Fruit fly (Drosophila melanogaster) whole organism, embryonic: ENCODE results near the gene CG11068.

Experiments
- Ada2b ChIP-seq: fragments of 200-800 bp; sonication (Bioruptor generic); IDR thresholded peaks from 2 replicates; pipeline ENCODE4 v1.3.6; 2022; ENCODE audit warnings: missing biosample characterization, missing genetic modification characterization
- B-H2 ChIP-seq: fragments of 200-800 bp; sonication (Bioruptor generic); optimal IDR thresholded peaks from 2 replicates; lab custom pipeline; 2018; ENCODE audit warnings: missing biosample characterization, mild to moderate bottlenecking, missing genetic modification characterization
- CG10267 ChIP-seq: fragments of 200-800 bp; sonication (Bioruptor generic); optimal IDR thresholded peaks from 2 replicates; lab custom pipeline; 2018; ENCODE audit warnings: missing biosample characterization, mild to moderate bottlenecking, missing genetic modification characterization, moderate library complexity
- CG10959 ChIP-seq: fragments of 200-800 bp; sonication (Bioruptor generic); IDR thresholded peaks from 2 replicates; pipeline ENCODE4 v1.3.6; 2022; ENCODE audit warnings: missing biosample characterization, missing genetic modification characterization
- CG12071 ChIP-seq: fragments of 200-800 bp; sonication (Bioruptor generic); optimal IDR thresholded peaks from 3 replicates; lab custom pipeline; 2018; ENCODE audit warnings: missing biosample characterization, mild to moderate bottlenecking, missing genetic modification characterization
- CG13287 ChIP-seq: fragments of 200-800 bp; sonication (Bioruptor generic); IDR thresholded peaks from 2 replicates; pipeline ENCODE4 v1.3.6; 2022; ENCODE audit warnings: missing biosample characterization, missing genetic modification characterization; ENCODE audit not compliant: partially characterized antibody
- CG13775 ChIP-seq: fragments of 200-800 bp; sonication (Bioruptor generic); optimal IDR thresholded peaks from 3 replicates; lab custom pipeline; 2017; ENCODE audit warnings: missing biosample characterization, mild to moderate bottlenecking, missing genetic modification characterization
- CG15073 ChIP-seq: fragments of 200-800 bp; sonication (Bioruptor generic); optimal IDR thresholded peaks from 2 replicates; lab custom pipeline; 2016; ENCODE audit warnings: missing biosample characterization, missing genetic modification characterization
- CG1602 ChIP-seq: fragments of 200-800 bp; sonication (Bioruptor generic); optimal IDR thresholded peaks from 3 replicates; lab custom pipeline; 2016; ENCODE audit warnings: missing biosample characterization, missing genetic modification characterization
- CG1603 ChIP-seq: fragments of 200-800 bp; sonication (Bioruptor generic); optimal IDR thresholded peaks from 2 replicates; lab custom pipeline; 2019; ENCODE audit warnings: missing biosample characterization, mild to moderate bottlenecking, missing genetic modification characterization, moderate library complexity
- CG18011 ChIP-seq: fragments of 200-800 bp; sonication (Bioruptor generic); optimal IDR thresholded peaks from 2 replicates; lab custom pipeline; 2017; ENCODE audit warnings: missing biosample characterization, missing genetic modification characterization, mild to moderate bottlenecking, moderate library complexity, missing genotype
- CG18476 ChIP-seq: fragments of 200-800 bp; sonication (Bioruptor generic); optimal IDR thresholded peaks from 2 replicates; lab custom pipeline; 2016; ENCODE audit warnings: missing biosample characterization, mild to moderate bottlenecking, missing genetic modification characterization
- CG18599 ChIP-seq: fragments of 200-800 bp; sonication (Bioruptor generic); optimal IDR thresholded peaks from 3 replicates; lab custom pipeline; 2017; ENCODE audit warnings: missing biosample characterization, missing genetic modification characterization, mild to moderate bottlenecking, moderate library complexity, missing genetic modification reagents
- CG30020 ChIP-seq: fragments of 200-800 bp; optimal IDR thresholded peaks from 2 replicates; lab custom pipeline; 2019; ENCODE audit warnings: missing biosample characterization, mild to moderate bottlenecking, missing genetic modification characterization, moderate library complexity
- CG3995 ChIP-seq: fragments of 200-800 bp; sonication (Bioruptor generic); optimal IDR thresholded peaks from 3 replicates; lab custom pipeline; 2016; ENCODE audit warnings: missing biosample characterization, missing genetic modification characterization
- CG4707 ChIP-seq: fragments of 200-800 bp; sonication (Bioruptor generic); optimal IDR thresholded peaks from 2 replicates; lab custom pipeline; 2018; ENCODE audit warnings: missing biosample characterization, mild to moderate bottlenecking, missing genetic modification characterization, moderate library complexity
- CG4730 ChIP-seq: fragments of 200-800 bp; sonication (Bioruptor generic); IDR thresholded peaks from 2 replicates; pipeline ENCODE4 v1.3.6; 2022; ENCODE audit warnings: missing biosample characterization, missing genetic modification characterization
- CG4820 ChIP-seq: fragments of 200-800 bp; sonication (Bioruptor generic); optimal IDR thresholded peaks from 3 replicates; lab custom pipeline; 2016; ENCODE audit warnings: missing biosample characterization, missing genetic modification characterization
- CG4854 ChIP-seq: fragments of 200-800 bp; sonication (Bioruptor generic); optimal IDR thresholded peaks from 2 replicates; lab custom pipeline; 2016; ENCODE audit warnings: missing biosample characterization, missing genetic modification characterization, inconsistent platforms
- CG6765 ChIP-seq: fragments of 200-800 bp; sonication (Bioruptor generic); optimal IDR thresholded peaks from 3 replicates; lab custom pipeline; 2017; ENCODE audit warnings: missing biosample characterization, mild to moderate bottlenecking, missing genetic modification characterization
- CG7963 ChIP-seq: fragments of 200-800 bp; sonication (Bioruptor generic); IDR thresholded peaks from 3 replicates; pipeline ENCODE4 v1.3.6; 2022; ENCODE audit warnings: missing biosample characterization, missing genetic modification characterization; ENCODE audit not compliant: partially characterized antibody
- CG8765 ChIP-seq: fragments of 200-800 bp; sonication (Bioruptor generic); IDR thresholded peaks from 2 replicates; pipeline ENCODE4 v1.3.6; 2022; ENCODE audit warnings: missing biosample characterization, missing genetic modification characterization
- CG8944 ChIP-seq: fragments of 200-800 bp; sonication (Bioruptor generic); optimal IDR thresholded peaks from 3 replicates; lab custom pipeline; 2016; ENCODE audit warnings: missing biosample characterization, missing genetic modification characterization
- Camta ChIP-seq: fragments of 200-800 bp; sonication (Bioruptor generic); optimal IDR thresholded peaks from 2 replicates; lab custom pipeline; 2016; ENCODE audit warnings: missing biosample characterization, missing genetic modification characterization
- D19B ChIP-seq: fragments of 200-800 bp; sonication (Bioruptor generic); optimal IDR thresholded peaks from 2 replicates; lab custom pipeline; 2017; ENCODE audit warnings: missing biosample characterization, mild to moderate bottlenecking, missing genetic modification characterization
- ERR ChIP-seq: fragments of 200-800 bp; sonication (Bioruptor generic); optimal IDR thresholded peaks from 2 replicates; lab custom pipeline; 2016; ENCODE audit warnings: missing biosample characterization, missing genetic modification characterization
- Eip74EF ChIP-seq, 2 experiments: fragments of 200-800 bp in 1 of 2; fragments of >200 bp in 1 of 2; sonication (Bioruptor generic) in 1 of 2; optimal IDR thresholded peaks; 2 replicates each; lab custom pipeline; 2017 to 2019; ENCODE audit warnings: missing biosample characterization in 2 of 2, missing genetic modification characterization in 2 of 2, mild to moderate bottlenecking in 1 of 2, moderate library complexity in 1 of 2
- Med ChIP-seq: fragments of 200-800 bp; sonication (Bioruptor generic); peaks from one replicate; lab custom pipeline; 2016; ENCODE audit warnings: missing biosample characterization, missing genetic modification characterization, mild to moderate bottlenecking, inconsistent platforms, moderate library complexity
- Vsx1 ChIP-seq: fragments of 200-800 bp; sonication (Bioruptor generic); optimal IDR thresholded peaks from 2 replicates; lab custom pipeline; 2017; ENCODE audit warnings: missing biosample characterization, mild to moderate bottlenecking, missing genetic modification characterization, missing genetic modification reagents
- ase ChIP-seq: fragments of 200-800 bp; sonication (Bioruptor generic); IDR thresholded peaks from 3 replicates; pipeline ENCODE4 v1.3.6; 2022; ENCODE audit warnings: missing biosample characterization, missing genetic modification characterization
- bowl ChIP-seq: fragments of 200-800 bp; sonication (Bioruptor generic); IDR thresholded peaks from 2 replicates; pipeline ENCODE4 v1.3.6; 2022; ENCODE audit warnings: missing biosample characterization, missing genetic modification characterization
- cwo ChIP-seq: fragments of 200-800 bp; sonication (Bioruptor generic); optimal IDR thresholded peaks from 3 replicates; lab custom pipeline; 2017; ENCODE audit warnings: missing biosample characterization, missing genetic modification characterization, mild to moderate bottlenecking, moderate library complexity, missing genetic modification reagents
- en ChIP-seq: fragments of 200-800 bp; sonication (Bioruptor generic); optimal IDR thresholded peaks from 2 replicates; lab custom pipeline; 2016; ENCODE audit warnings: missing biosample characterization, missing genetic modification characterization
- eve ChIP-seq, 2 experiments: fragments of >200 bp; optimal IDR thresholded peaks; 2 replicates each; lab custom pipeline; 2017; ENCODE audit warnings: missing biosample characterization in 2 of 2, missing genetic modification characterization in 2 of 2
- ewg ChIP-seq: fragments of 200-800 bp; sonication (Bioruptor generic); optimal IDR thresholded peaks from 3 replicates; lab custom pipeline; 2017; ENCODE audit warnings: mild to moderate bottlenecking, missing biosample characterization, missing genetic modification reagents, missing genetic modification characterization
- exex ChIP-seq: fragments of 200-800 bp; sonication (Bioruptor generic); optimal IDR thresholded peaks from 4 replicates; lab custom pipeline; 2018; ENCODE audit warnings: missing biosample characterization, mild to moderate bottlenecking, missing genetic modification characterization, moderate library complexity
- h ChIP-seq: fragments of >200 bp; optimal IDR thresholded peaks from 2 replicates; lab custom pipeline; 2017
- kah ChIP-seq: fragments of 200-800 bp; sonication (Bioruptor generic); optimal IDR thresholded peaks from 2 replicates; lab custom pipeline; 2018; ENCODE audit warnings: missing biosample characterization, mild to moderate bottlenecking, missing genetic modification characterization
- kni ChIP-seq: fragments of 200-800 bp; sonication (Bioruptor generic); optimal IDR thresholded peaks from 3 replicates; lab custom pipeline; 2017; ENCODE audit warnings: mild to moderate bottlenecking, missing biosample characterization, missing genetic modification reagents, missing genetic modification characterization
- knrl ChIP-seq: fragments of 200-800 bp; sonication (Bioruptor generic); IDR thresholded peaks from 3 replicates; pipeline ENCODE4 v1.3.6; 2022; ENCODE audit warnings: missing biosample characterization, missing genetic modification characterization; ENCODE audit not compliant: partially characterized antibody
- mld ChIP-seq: fragments of 200-800 bp; sonication (Bioruptor generic); IDR thresholded peaks from 3 replicates; pipeline ENCODE4 v1.3.6; 2022; ENCODE audit warnings: missing biosample characterization, missing genetic modification characterization; ENCODE audit not compliant: partially characterized antibody
- nmo ChIP-seq: fragments of 200-800 bp; sonication (Bioruptor generic); optimal IDR thresholded peaks from 2 replicates; lab custom pipeline; 2018; ENCODE audit warnings: missing biosample characterization, mild to moderate bottlenecking, missing genetic modification characterization, moderate library complexity
- pita ChIP-seq: fragments of 200-800 bp; sonication (Bioruptor generic); optimal IDR thresholded peaks from 2 replicates; lab custom pipeline; 2017; ENCODE audit warnings: missing biosample characterization, mild to moderate bottlenecking, missing genetic modification characterization
- ranshi ChIP-seq: fragments of 200-800 bp; sonication (Bioruptor generic); IDR thresholded peaks from 2 replicates; pipeline ENCODE4 v1.3.6; 2022; ENCODE audit warnings: missing biosample characterization, missing genetic modification characterization
- run ChIP-seq: fragments of 200-800 bp; sonication (Bioruptor generic); optimal IDR thresholded peaks from 3 replicates; lab custom pipeline; 2018; ENCODE audit warnings: missing biosample characterization, mild to moderate bottlenecking, missing genetic modification characterization
- trh ChIP-seq: fragments of 200-800 bp; sonication (Bioruptor generic); optimal IDR thresholded peaks from 2 replicates; lab custom pipeline; 2016; ENCODE audit warnings: missing biosample characterization, missing genetic modification characterization
- twi ChIP-seq: fragments of 200-800 bp; optimal IDR thresholded peaks from 2 replicates; lab custom pipeline; 2019; ENCODE audit warnings: missing biosample characterization, mild to moderate bottlenecking, missing genetic modification characterization, moderate library complexity
- wek ChIP-seq: fragments of 200-800 bp; sonication (Bioruptor generic); optimal IDR thresholded peaks from 3 replicates; lab custom pipeline; 2018; ENCODE audit warnings: missing biosample characterization, mild to moderate bottlenecking, missing genetic modification characterization, moderate library complexity

Gene CG11068

DNA sequence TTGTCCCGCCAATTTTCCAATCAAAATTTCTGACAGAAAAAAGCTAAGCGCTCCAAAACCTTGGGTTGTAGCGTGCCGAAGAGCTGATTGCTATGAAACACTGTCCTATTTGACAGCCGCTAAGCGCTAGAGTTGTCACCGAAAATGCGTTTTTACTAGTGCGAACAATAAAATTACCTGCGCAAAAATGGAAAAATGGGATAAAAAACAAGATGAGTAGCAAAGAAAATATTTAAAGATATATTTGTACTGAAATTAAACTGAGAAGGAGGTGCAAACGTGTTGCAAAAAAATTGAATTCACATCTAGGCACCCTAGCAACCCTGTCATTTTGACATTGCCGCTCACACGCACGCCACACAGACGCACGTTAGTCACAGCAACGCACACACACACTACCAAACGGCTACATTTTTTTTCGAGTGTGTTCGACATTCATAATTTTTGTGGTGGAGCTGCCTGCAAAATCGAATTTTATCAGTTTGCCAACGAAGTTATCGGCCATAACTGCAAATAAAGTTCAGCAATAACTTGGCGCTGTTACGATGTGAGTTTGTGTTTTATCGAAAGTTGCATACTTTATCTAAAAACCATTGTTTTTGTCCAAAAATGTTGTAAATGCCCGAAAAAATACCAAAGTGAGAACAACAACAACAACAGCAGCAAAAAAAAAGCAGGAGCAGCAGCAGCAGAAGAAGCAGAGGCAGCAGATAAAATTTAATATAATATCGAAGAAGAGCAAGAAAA lies 41.1 kb downstream of the CG11068 start, which contains the start of gene ben (continued):
- TF ChIP-seq ranshi (GFP tag; lab: Robert Waterston, UW) (no peak; the same call in 1 of the 2 replicates), en (GFP tag; lab: Kevin White, UChicago) (no peak), twi (tag; lab: Kevin White, UChicago) (peak; percentile 78), eve (GFP tag; optimal IDR thresholded peaks at IDR 0.05; lab: Kevin White, UChicago) (peak; percentile 56 to 74), Vsx1 (GFP tag; lab: Kevin White, UChicago) (peak; percentile 51), CG4820 (GFP tag; lab: Kevin White, UChicago) (peak; percentile 78), CG8765 (GFP tag; lab: Robert Waterston, UW) (peak; percentile 67), exex (peak; percentile 10), kah (GFP tag; lab: Kevin White, UChicago) (no peak), CG18599 (peak; percentile 82), ERR (GFP tag; lab: Kevin White, UChicago) (peak; percentile 67), CG4707 (GFP tag; lab: Kevin White, UChicago) (no peak), cwo (GFP tag; lab: Kevin White, UChicago) (peak; percentile 59), D19B (GFP tag; lab: Kevin White, UChicago) (peak; percentile 60), nmo (GFP tag; lab: Kevin White, UChicago) (peak; percentile 92), CG1603 (tag; lab: Kevin White, UChicago) (peak; percentile 79), run (tag; lab: Kevin White, UChicago) (peak; percentile 37), ase (GFP tag; lab: Robert Waterston, UW) (peak; percentile 74; the same call in 2 of the 3 replicates), Camta (GFP tag; lab: Kevin White, UChicago) (peak; percentile 80), B-H2 (GFP tag; lab: Kevin White, UChicago) (peak; percentile 66), CG7963 (GFP tag; lab: Robert Waterston, UW) (no peak), CG13775 (GFP tag; lab: Kevin White, UChicago) (peak; percentile 90), CG15073 (no peak), CG30020 (tag; lab: Kevin White, UChicago) (peak; percentile 65), CG4730 (GFP tag; lab: Robert Waterston, UW) (peak; percentile 66), CG18011 (peak; percentile 99), kni (GFP tag; lab: Kevin White, UChicago) (peak; percentile 63), wek (no peak), knrl (GFP tag; lab: Robert Waterston, UW) (no peak), mld (GFP tag; lab: Robert Waterston, UW) (no peak), CG6765 (GFP tag; lab: Kevin White, UChicago) (peak; percentile 56), trh (GFP tag; lab: Kevin White, UChicago) (peak; percentile 38), CG13287 (no peak), bowl (GFP tag; lab: Robert Waterston, UW) (no peak), CG8944 (GFP tag; lab: Kevin White, UChicago) (peak; percentile 85), Ada2b (GFP tag; lab: Robert Waterston, UW) (peak; percentile 57), Eip74EF (GFP tag; optimal IDR thresholded peaks at IDR 0.05; lab: Kevin White, UChicago) (peak in 1 of 2 experiments; percentile 37), CG18476 (peak; percentile 75), ewg (GFP tag; lab: Kevin White, UChicago) (peak; percentile 83), h (lab: Kevin White, UChicago) (no peak), CG12071 (peak; percentile 8), pita (GFP tag; lab: Kevin White, UChicago) (no peak), CG4854 (GFP tag; lab: Kevin White, UChicago) (peak; percentile 70), CG10267 (peak; percentile 67), Med (GFP tag; lab: Kevin White, UChicago) (peak; percentile 95), CG1602 (GFP tag; lab: Kevin White, UChicago) (peak; percentile 85), CG3995 (GFP tag; lab: Kevin White, UChicago) (peak; percentile 59), CG10959 (GFP tag; lab: Robert Waterston, UW) (peak; percentile 50; the same call in 1 of the 2 replicates)
